Fruit fly (Drosophila melanogaster): ENCODE measurements around the gene CG2901.

CG2901 gene

dm6 chrX:3815663-3816062 is 12.3 kb upstream of the CG2901 start:
- TF ChIP-seq sv (GFP tag; optimal IDR thresholded peaks at IDR 0.05) (no peak), Dfd (GFP tag; optimal IDR thresholded peaks at IDR 0.05) (no peak), Hr83 (GFP tag; optimal IDR thresholded peaks at IDR 0.05; ENCODE audit: poor library complexity, severe bottlenecking) (no peak), sage (GFP tag; optimal IDR thresholded peaks at IDR 0.05) (no peak), dmrt93B (GFP tag; optimal IDR thresholded peaks at IDR 0.05) (no peak), usp (GFP tag; optimal IDR thresholded peaks at IDR 0.05) (no peak), dsf (GFP tag; optimal IDR thresholded peaks at IDR 0.05; ENCODE audit: borderline replicate concordance) (no peak), CG32264 (GFP tag; optimal IDR thresholded peaks at IDR 0.05) (no peak), CrebA (GFP tag; optimal IDR thresholded peaks at IDR 0.05; ENCODE audit: borderline replicate concordance) (no peak), h (GFP tag; optimal IDR thresholded peaks at IDR 0.05) (no peak), Vsx2 (GFP tag; optimal IDR thresholded peaks at IDR 0.05; ENCODE audit: partially characterized antibody) (no peak), woc (GFP tag; optimal IDR thresholded peaks at IDR 0.05) (no peak)

DNA sequence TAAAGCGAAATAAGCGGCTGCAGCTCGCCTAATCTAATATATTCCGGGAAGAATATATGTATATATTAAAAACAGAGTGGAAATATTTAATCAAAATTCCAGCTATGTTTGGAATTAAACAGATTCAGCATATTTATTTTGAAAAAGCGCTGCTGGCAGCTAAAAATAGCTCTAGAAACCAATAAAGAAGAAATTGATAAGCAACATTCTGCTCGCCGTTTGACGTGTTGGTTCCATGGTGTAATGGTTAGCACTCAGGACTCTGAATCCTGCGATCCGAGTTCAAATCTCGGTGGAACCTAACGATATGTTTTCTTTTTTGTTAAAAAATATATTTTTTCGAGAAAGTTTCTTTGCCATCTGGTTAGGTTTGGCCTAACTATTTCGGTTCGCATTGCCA is 8.5 kb upstream of the CG2901 start:
- TF ChIP-seq OdsH (GFP tag; optimal IDR thresholded peaks at IDR 0.05) (no peak), Abd-B (GFP tag; optimal IDR thresholded peaks at IDR 0.05) (no peak), CrebA (GFP tag; optimal IDR thresholded peaks at IDR 0.05; ENCODE audit: borderline replicate concordance) (no peak), psq (GFP tag; optimal IDR thresholded peaks at IDR 0.05) (no peak), brk (GFP tag; optimal IDR thresholded peaks at IDR 0.05) (no peak), lola (GFP tag; optimal IDR thresholded peaks at IDR 0.05) (no peak), N (GFP tag; optimal IDR thresholded peaks at IDR 0.05) (no peak), Dif (GFP tag; optimal IDR thresholded peaks at IDR 0.05; ENCODE audit: partially characterized antibody) (no peak), Sp1 (GFP tag; optimal IDR thresholded peaks at IDR 0.05) (no peak), rgr (GFP tag; optimal IDR thresholded peaks at IDR 0.05) (no peak), dl (GFP tag; optimal IDR thresholded peaks at IDR 0.05; ENCODE audit: insufficient read depth in 1 of 2, partially characterized antibody in 2 of 2) (no peak), Rel (GFP tag; optimal IDR thresholded peaks at IDR 0.05) (no peak), Rel (tag; optimal IDR thresholded peaks at IDR 0.05) (no peak), dmrt93B (GFP tag; optimal IDR thresholded peaks at IDR 0.05) (no peak), Hr83 (GFP tag; optimal IDR thresholded peaks at IDR 0.05; ENCODE audit: poor library complexity, severe bottlenecking) (no peak), HLH106 (tag; optimal IDR thresholded peaks at IDR 0.05) (no peak), CG32264 (GFP tag; optimal IDR thresholded peaks at IDR 0.05) (no peak), fru (GFP tag; optimal IDR thresholded peaks at IDR 0.05) (no peak), jim (GFP tag; optimal IDR thresholded peaks at IDR 0.05) (no peak)

- TF ChIP-seq foxo (GFP tag; optimal IDR thresholded peaks at IDR 0.05) (no peak), N (GFP tag; optimal IDR thresholded peaks at IDR 0.05) (no peak), usp (GFP tag; optimal IDR thresholded peaks at IDR 0.05) (no peak), Rel (GFP tag; optimal IDR thresholded peaks at IDR 0.05) (no peak), Rel (tag; optimal IDR thresholded peaks at IDR 0.05) (no peak), jim (GFP tag; optimal IDR thresholded peaks at IDR 0.05) (no peak), Hnf4 (GFP tag; optimal IDR thresholded peaks at IDR 0.05) (no peak), sv (GFP tag; optimal IDR thresholded peaks at IDR 0.05) (no peak), CrebA (GFP tag; optimal IDR thresholded peaks at IDR 0.05; ENCODE audit: borderline replicate concordance) (no peak), dsf (GFP tag; optimal IDR thresholded peaks at IDR 0.05; ENCODE audit: borderline replicate concordance) (no peak), h (GFP tag; optimal IDR thresholded peaks at IDR 0.05) (no peak), Abd-B (GFP tag; optimal IDR thresholded peaks at IDR 0.05) (no peak), tai (GFP tag; optimal IDR thresholded peaks at IDR 0.05) (no peak)
Measured at dm6 chrX:3825069-3825468, 2.9 kb upstream of the CG2901 start.

- TF ChIP-seq CG32264 (GFP tag; optimal IDR thresholded peaks at IDR 0.05) (no peak), Mio (GFP tag; optimal IDR thresholded peaks at IDR 0.05) (no peak), HLH106 (tag; optimal IDR thresholded peaks at IDR 0.05) (peak; percentile 5), Sp1 (GFP tag; optimal IDR thresholded peaks at IDR 0.05) (no peak), CG9705 (GFP tag; optimal IDR thresholded peaks at IDR 0.05) (no peak), CrebA (GFP tag; optimal IDR thresholded peaks at IDR 0.05; ENCODE audit: borderline replicate concordance) (no peak), woc (GFP tag; optimal IDR thresholded peaks at IDR 0.05) (no peak), dmrt93B (GFP tag; optimal IDR thresholded peaks at IDR 0.05) (no peak), Dif (GFP tag; optimal IDR thresholded peaks at IDR 0.05; ENCODE audit: partially characterized antibody) (no peak), sage (GFP tag; optimal IDR thresholded peaks at IDR 0.05) (no peak), pan (optimal IDR thresholded peaks at IDR 0.05) (no peak), Myc (optimal IDR thresholded peaks at IDR 0.05) (no peak), foxo (GFP tag; optimal IDR thresholded peaks at IDR 0.05) (peak in 1 of 2 experiments; percentile 2), OdsH (GFP tag; optimal IDR thresholded peaks at IDR 0.05) (peak; percentile 20), Hnf4 (GFP tag; optimal IDR thresholded peaks at IDR 0.05) (peak; percentile 23), GATAd (GFP tag; optimal IDR thresholded peaks at IDR 0.05) (no peak), Hr83 (GFP tag; optimal IDR thresholded peaks at IDR 0.05; ENCODE audit: poor library complexity, severe bottlenecking) (no peak), Hr78 (GFP tag; optimal IDR thresholded peaks at IDR 0.05) (no peak), brk (GFP tag; optimal IDR thresholded peaks at IDR 0.05) (no peak), rgr (GFP tag; optimal IDR thresholded peaks at IDR 0.05) (peak; percentile 27), usp (GFP tag; optimal IDR thresholded peaks at IDR 0.05) (no peak), Vsx2 (GFP tag; optimal IDR thresholded peaks at IDR 0.05; ENCODE audit: partially characterized antibody) (no peak), Dfd (GFP tag; optimal IDR thresholded peaks at IDR 0.05) (no peak), ey (GFP tag; optimal IDR thresholded peaks at IDR 0.05) (peak; percentile 21), br (GFP tag; optimal IDR thresholded peaks at IDR 0.05) (no peak), psq (GFP tag; optimal IDR thresholded peaks at IDR 0.05) (no peak), sv (GFP tag; optimal IDR thresholded peaks at IDR 0.05) (no peak), h (GFP tag; optimal IDR thresholded peaks at IDR 0.05) (peak; percentile 34), N (GFP tag; optimal IDR thresholded peaks at IDR 0.05) (no peak), jim (GFP tag; optimal IDR thresholded peaks at IDR 0.05) (no peak), Abd-B (GFP tag; optimal IDR thresholded peaks at IDR 0.05) (no peak), dsf (GFP tag; optimal IDR thresholded peaks at IDR 0.05; ENCODE audit: borderline replicate concordance) (no peak), Rel (GFP tag; optimal IDR thresholded peaks at IDR 0.05) (no peak), Rel (tag; optimal IDR thresholded peaks at IDR 0.05) (no peak), dl (GFP tag; optimal IDR thresholded peaks at IDR 0.05; ENCODE audit: insufficient read depth in 1 of 2, partially characterized antibody in 2 of 2) (no peak)
Measured at dm6 chrX:3831761-3832160, 3.8 kb downstream of the CG2901 start.

All from whole organism, wandering third instar larva.